Worm (Caenorhabditis elegans): ENCODE measurements around the gene K03B4.9.

K03B4.9 gene

DNA sequence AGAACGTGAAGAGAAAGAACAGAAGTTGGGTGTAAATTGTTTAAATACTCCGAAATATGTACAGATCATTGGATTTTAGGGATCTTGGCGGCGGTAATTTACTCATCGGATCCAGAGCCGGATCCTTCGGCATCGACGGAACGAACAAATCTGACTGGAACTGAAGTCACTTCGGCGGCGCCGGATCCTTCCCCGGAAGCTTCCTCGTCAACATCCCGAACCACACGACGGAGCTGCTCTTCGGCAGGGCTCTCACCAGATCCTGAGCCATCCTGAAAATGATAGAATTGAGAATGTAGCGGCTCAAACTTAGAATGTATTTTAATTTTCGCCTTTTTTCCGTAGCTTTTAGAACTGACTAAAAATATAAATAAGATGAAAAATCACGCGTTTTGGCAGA is 19.3 kb upstream of the K03B4.9 start:
- TF ChIP-seq ham-2 (GFP tag; optimal IDR thresholded peaks at IDR 0.05) = no peak
- TF ChIP-seq blmp-1 (tag; optimal IDR thresholded peaks at IDR 0.05) = no peak
- no peak for TF ChIP-seq ceh-43 (GFP tag; optimal IDR thresholded peaks at IDR 0.05)
- TF ChIP-seq elt-1 (tag; optimal IDR thresholded peaks at IDR 0.05; ENCODE audit: borderline replicate concordance, insufficient read depth) = no peak
- TF ChIP-seq mab-5 (tag; optimal IDR thresholded peaks at IDR 0.05) = no peak
- TF ChIP-seq lsy-2 (tag; optimal IDR thresholded peaks at IDR 0.05) = no peak
- no peak for TF ChIP-seq unc-120 (tag; optimal IDR thresholded peaks at IDR 0.05; ENCODE audit: poor library complexity, severe bottlenecking)
- no peak for TF ChIP-seq elt-3 (tag; optimal IDR thresholded peaks at IDR 0.05)
- TF ChIP-seq ceh-83 (GFP tag; optimal IDR thresholded peaks at IDR 0.05) = no peak
- TF ChIP-seq unc-62 (GFP tag; optimal IDR thresholded peaks at IDR 0.05) = no peak
- no peak for TF ChIP-seq snpc-4 (tag; optimal IDR thresholded peaks at IDR 0.05)
- no peak for TF ChIP-seq nhr-237 (tag; optimal IDR thresholded peaks at IDR 0.05)
- TF ChIP-seq ces-1 (GFP tag; optimal IDR thresholded peaks at IDR 0.05) = no peak
- TF ChIP-seq sem-2 (GFP tag; optimal IDR thresholded peaks at IDR 0.05) = no peak
- no peak for TF ChIP-seq sptf-1 (tag; optimal IDR thresholded peaks at IDR 0.05)
- no peak for TF ChIP-seq nhr-2 (tag; optimal IDR thresholded peaks at IDR 0.05)
- TF ChIP-seq bed-3 (GFP tag; optimal IDR thresholded peaks at IDR 0.05) = no peak

DNA sequence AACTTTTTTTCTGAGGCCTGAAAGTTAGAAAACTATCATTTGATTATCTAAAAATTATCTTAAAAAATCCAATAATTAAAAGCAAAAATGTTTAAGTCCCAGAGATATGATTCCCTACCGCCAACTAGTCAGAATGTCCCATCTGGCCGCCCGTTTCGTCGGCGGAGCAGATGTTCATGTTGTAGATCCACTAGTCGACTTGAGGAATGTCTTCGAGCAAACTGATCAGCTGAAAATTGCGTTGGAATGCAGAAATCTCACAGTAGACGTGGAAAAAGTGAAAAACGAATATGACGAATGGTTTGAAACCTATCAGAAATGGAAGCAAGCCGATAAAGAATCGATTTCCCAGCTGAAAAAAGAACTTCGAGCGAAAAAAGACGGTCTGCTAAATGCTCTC is 16.8 kb upstream of the K03B4.9 start, which contains the start of gene K03B4.1:
Gene K03B4.1 (plus strand): TSS at position 97 of the 400 bp plus-strand sequence.
- TF ChIP-seq bed-3 (GFP tag; optimal IDR thresholded peaks at IDR 0.05) (no peak), ham-2 (GFP tag; optimal IDR thresholded peaks at IDR 0.05) (no peak), unc-120 (tag; optimal IDR thresholded peaks at IDR 0.05; ENCODE audit: poor library complexity, severe bottlenecking) (no peak), nhr-2 (tag; optimal IDR thresholded peaks at IDR 0.05) (no peak), nhr-28 (tag; optimal IDR thresholded peaks at IDR 0.05) (no peak), unc-39 (tag; optimal IDR thresholded peaks at IDR 0.05) (no peak), zip-8 (tag; optimal IDR thresholded peaks at IDR 0.05) (no peak), ces-1 (GFP tag; optimal IDR thresholded peaks at IDR 0.05) (no peak), ceh-83 (GFP tag; optimal IDR thresholded peaks at IDR 0.05) (no peak), elt-1 (tag; optimal IDR thresholded peaks at IDR 0.05; ENCODE audit: borderline replicate concordance, insufficient read depth) (no peak), lin-32 (GFP tag; optimal IDR thresholded peaks at IDR 0.05) (no peak)

DNA sequence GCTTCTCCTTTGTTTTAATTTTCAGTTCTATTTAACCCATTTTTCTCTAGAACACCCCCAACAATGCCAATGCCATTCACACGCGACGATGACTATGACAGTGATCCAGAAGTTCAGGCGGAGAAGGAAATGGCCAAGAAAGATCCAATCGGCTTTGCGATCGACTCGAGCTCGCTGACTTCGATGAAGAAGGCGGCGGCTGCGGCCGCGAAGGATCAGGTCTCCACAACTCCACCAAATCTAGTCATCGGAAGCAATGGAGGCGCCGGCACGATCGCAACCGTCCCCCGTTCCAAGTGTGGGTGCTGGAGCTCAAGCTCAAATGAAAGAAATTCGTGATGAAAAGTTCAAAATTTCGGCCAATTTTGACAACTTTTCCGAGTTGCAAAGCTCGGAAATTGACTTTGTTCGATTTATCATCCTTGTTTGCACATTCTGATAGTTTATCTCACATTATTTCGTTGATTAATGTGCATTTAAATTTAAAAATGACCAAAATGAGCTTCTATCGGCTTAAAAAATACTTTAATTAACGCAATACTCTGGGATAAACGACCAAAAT is 15.6 kb upstream of the K03B4.9 start, which contains the start of gene K03B4.2:
Gene K03B4.2 (plus strand): TSS at position 51 of the 562 bp plus-strand sequence.
- TF ChIP-seq pha-4 (tag; optimal IDR thresholded peaks at IDR 0.05) (no peak), ztf-11 (tag; optimal IDR thresholded peaks at IDR 0.05) (no peak), mab-5 (tag; optimal IDR thresholded peaks at IDR 0.05) (no peak)

DNA sequence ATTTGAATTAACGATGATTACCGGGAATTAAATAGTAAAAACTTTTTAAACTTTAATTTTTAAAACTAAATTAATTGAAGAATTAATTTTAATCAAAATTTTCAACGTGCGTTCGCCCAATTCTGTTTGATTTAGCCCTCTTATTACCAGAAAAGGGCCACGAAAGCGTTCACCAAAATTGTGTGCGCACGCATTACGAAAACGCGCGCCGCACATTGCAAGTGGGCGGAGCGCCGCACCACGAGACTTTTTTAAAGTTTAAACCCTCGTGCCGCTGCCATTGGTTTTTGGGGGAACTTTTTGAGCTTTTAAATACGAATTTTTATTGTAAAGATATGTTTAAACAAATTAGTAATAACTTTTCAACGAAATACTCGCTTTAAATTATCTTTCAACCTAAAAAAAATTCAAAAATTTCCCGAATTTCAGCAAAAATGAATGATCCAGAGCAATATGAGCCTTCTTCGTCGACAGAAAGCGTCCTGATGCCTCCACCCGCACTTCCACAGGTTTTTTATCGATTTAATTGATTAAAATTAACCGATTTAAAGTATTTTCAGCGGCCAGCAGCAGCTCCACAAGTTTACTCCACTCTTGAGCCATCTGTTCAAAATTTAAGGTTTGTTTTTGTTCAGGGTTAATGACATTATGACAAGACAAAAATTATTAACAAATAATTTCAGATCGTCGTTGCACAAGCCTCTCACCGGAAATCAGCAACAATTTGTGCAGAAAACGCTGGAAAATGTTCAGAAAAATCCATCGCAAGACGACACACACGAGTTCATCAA is 14.5 kb upstream of the K03B4.9 start, which contains the start of gene taf-10:
Gene taf-10 (plus strand): TSS at position 424 of the 791 bp plus-strand sequence.
- TF ChIP-seq bed-3 (GFP tag; optimal IDR thresholded peaks at IDR 0.05) (no peak), ceh-43 (GFP tag; optimal IDR thresholded peaks at IDR 0.05) (no peak), mls-2 (tag; optimal IDR thresholded peaks at IDR 0.05) (no peak), ztf-11 (tag; optimal IDR thresholded peaks at IDR 0.05) (no peak), nhr-237 (tag; optimal IDR thresholded peaks at IDR 0.05) (peak; percentile 27), ceh-83 (GFP tag; optimal IDR thresholded peaks at IDR 0.05) (no peak), nhr-2 (tag; optimal IDR thresholded peaks at IDR 0.05) (peak; percentile 8), lin-32 (GFP tag; optimal IDR thresholded peaks at IDR 0.05) (no peak), ces-1 (GFP tag; optimal IDR thresholded peaks at IDR 0.05) (peak; percentile 7), nhr-76 (tag; optimal IDR thresholded peaks at IDR 0.05) (no peak), unc-62 (GFP tag; optimal IDR thresholded peaks at IDR 0.05) (no peak), sptf-1 (tag; optimal IDR thresholded peaks at IDR 0.05) (peak; percentile 47), unc-39 (tag; optimal IDR thresholded peaks at IDR 0.05) (no peak), hlh-1 (tag; optimal IDR thresholded peaks at IDR 0.05) (peak; percentile 1), unc-120 (tag; optimal IDR thresholded peaks at IDR 0.05; ENCODE audit: poor library complexity, severe bottlenecking) (peak; percentile 75), mep-1 (tag; optimal IDR thresholded peaks at IDR 0.05) (peak; percentile 19)

DNA sequence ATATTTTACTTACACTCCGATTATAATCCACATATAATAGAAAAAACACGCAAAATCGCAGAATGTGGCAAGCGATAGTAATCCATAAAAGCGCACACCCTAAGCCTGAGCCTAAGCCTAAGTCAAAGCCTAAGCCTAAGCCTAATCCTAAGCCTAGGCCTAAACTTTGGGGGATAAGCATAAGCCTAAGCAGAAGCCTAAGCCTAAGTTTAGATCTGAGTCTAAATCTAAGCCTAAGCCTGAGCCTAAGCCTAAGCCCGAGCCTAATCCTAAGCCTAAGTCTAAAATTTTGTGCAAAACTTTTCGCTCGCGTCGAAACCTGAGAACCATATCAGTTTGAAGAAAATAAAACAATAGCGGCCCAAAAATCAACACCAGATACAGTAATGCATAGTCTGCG is 11.8 kb upstream of the K03B4.9 start:
- TF ChIP-seq bed-3 (GFP tag; optimal IDR thresholded peaks at IDR 0.05) (no peak), M03D4.4 (tag; optimal IDR thresholded peaks at IDR 0.05) (no peak), nhr-28 (tag; optimal IDR thresholded peaks at IDR 0.05) (no peak), tbx-8 (GFP tag; optimal IDR thresholded peaks at IDR 0.05) (no peak), nhr-2 (tag; optimal IDR thresholded peaks at IDR 0.05) (no peak), lin-13 (tag; optimal IDR thresholded peaks at IDR 0.05) (no peak), mep-1 (tag; optimal IDR thresholded peaks at IDR 0.05) (no peak), blmp-1 (tag; optimal IDR thresholded peaks at IDR 0.05) (no peak), ces-1 (GFP tag; optimal IDR thresholded peaks at IDR 0.05) (no peak), mls-2 (tag; optimal IDR thresholded peaks at IDR 0.05) (no peak), lin-32 (GFP tag; optimal IDR thresholded peaks at IDR 0.05) (no peak), pha-4 (tag; optimal IDR thresholded peaks at IDR 0.05) (no peak), cnd-1 (tag; optimal IDR thresholded peaks at IDR 0.05) (no peak), ceh-43 (GFP tag; optimal IDR thresholded peaks at IDR 0.05) (no peak), elt-3 (tag; optimal IDR thresholded peaks at IDR 0.05) (no peak), ham-2 (GFP tag; optimal IDR thresholded peaks at IDR 0.05) (no peak), mab-5 (tag; optimal IDR thresholded peaks at IDR 0.05) (no peak), unc-39 (tag; optimal IDR thresholded peaks at IDR 0.05) (no peak)
